Worm (Caenorhabditis elegans): ENCODE measurements around the gene tald-1.
A peak's percentile ranks its signal among the peaks of the same experiment; 100 is the strongest.

tald-1 gene

DNA sequence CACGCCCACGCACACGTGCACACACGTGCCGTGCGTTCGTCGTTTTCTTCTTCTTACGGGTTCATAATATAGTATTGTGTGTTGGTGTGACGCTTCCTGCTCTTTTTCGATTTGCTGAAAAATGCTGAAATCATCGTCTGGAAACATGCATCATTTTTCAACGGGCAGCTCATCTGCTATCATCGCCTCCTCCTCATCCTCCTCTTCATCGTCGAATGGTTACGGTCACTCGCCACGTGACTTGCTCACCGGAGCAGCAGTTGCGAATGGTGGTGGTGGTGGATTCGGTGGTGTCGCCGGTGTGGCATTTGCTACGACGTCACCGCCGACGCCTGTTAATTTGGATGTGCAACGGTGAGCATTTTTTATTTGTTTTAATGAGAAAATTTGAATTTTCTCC is 22.3 kb downstream of the tald-1 start:
- TF ChIP-seq mxl-3 (GFP tag; optimal IDR thresholded peaks at IDR 0.05) (peak; percentile 22), set-16 (GFP tag; IDR thresholded peaks at IDR 0.05) (peak; percentile 38; the same call in 1 of the 2 replicates), dmd-6 (GFP tag; IDR thresholded peaks at IDR 0.05) (0 out of 2 replicates have a peak, but pooled peaks have one; percentile 12), hif-1 (tag; optimal IDR thresholded peaks at IDR 0.05) (peak in 1 of 2 experiments; percentile 9), F26F4.8 (GFP tag; conservative IDR thresholded peaks at IDR 0.05) (0 out of 2 replicates have a peak, but pooled peaks have one; percentile 20), php-3 (GFP tag; IDR thresholded peaks at IDR 0.05) (0 out of 2 replicates have a peak, but pooled peaks have one; percentile 8), unc-62 (GFP tag; optimal IDR thresholded peaks at IDR 0.05 in 1 of 2) (peak in 1 of 2 experiments; percentile 19), unc-62 (tag; optimal IDR thresholded peaks at IDR 0.05) (no peak), hlh-30 (tag; optimal IDR thresholded peaks at IDR 0.05; ENCODE audit: insufficient read depth) (peak; percentile 24), ceh-28 (tag; optimal IDR thresholded peaks at IDR 0.05) (no peak), rbr-2 (tag; optimal IDR thresholded peaks at IDR 0.05) (no peak), hmg-1.1 (GFP tag; IDR thresholded peaks at IDR 0.05) (no peak), Y105C5A.15 (GFP tag; IDR thresholded peaks at IDR 0.05) (0 out of 2 replicates have a peak, but pooled peaks have one; percentile 33)

DNA sequence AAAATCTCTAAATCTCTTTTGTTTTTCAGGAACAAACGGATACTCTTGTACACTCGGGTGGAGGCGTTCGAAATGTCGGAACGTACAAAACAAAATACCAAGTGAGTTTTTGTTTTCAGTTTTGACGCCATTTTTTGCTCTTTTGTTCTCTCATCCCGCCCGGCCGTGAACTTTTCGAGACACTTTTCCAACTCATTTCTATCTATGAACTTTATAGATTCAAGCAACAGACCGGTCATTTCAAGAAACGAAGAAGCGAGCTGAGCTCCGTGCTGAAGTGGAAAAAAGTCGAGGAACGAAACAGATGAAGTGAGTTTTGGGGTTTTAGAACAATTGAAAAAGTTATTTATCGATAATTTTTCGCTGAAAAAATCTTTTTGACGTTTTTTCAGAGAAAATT is 24.1 kb downstream of the tald-1 start:
- TF ChIP-seq ama-1 (optimal IDR thresholded peaks at IDR 0.05) = peak; percentile 53
- no peak for TF ChIP-seq mxl-3 (GFP tag; optimal IDR thresholded peaks at IDR 0.05)
- no peak for TF ChIP-seq attf-4 (tag; optimal IDR thresholded peaks at IDR 0.05)
- TF ChIP-seq ZK337.2 (GFP tag; IDR thresholded peaks at IDR 0.05) = no peak
- no peak for TF ChIP-seq snpc-1.2 (GFP tag; IDR thresholded peaks at IDR 0.05)
- no peak for TF ChIP-seq saeg-2 (GFP tag; IDR thresholded peaks at IDR 0.05)
- TF ChIP-seq aha-1 (tag) = peak; percentile 49

DNA sequence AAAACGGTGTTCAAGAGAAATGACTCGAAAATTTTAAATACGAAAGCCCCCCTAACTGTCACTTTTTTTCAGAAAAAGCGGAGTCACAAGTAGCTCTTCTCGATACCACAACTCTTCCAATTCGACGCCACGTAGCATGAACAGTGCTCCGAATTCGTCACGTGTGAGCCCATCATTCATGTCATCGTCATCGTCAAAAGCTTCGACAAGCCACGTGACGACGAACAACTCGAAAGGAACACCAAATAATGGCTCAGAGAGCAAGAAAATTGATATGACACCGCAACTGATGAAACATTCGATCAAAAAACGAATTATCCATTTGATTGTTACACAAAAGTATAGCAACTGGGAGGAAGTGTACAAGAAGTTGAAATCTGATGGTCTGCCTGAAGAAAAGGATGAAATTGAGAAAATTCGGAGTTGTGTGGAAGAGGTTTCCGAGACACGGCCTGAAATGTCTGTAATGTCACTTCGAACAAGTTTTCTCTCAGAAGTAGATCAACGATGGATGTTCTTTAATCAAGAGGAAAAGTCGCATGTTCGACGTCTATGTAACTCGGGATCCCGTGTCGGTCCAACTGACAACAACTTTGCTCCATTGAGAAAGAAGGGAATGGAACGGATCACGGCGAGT is 25.0 kb downstream of the tald-1 start:
- 0 out of 2 replicates have a peak, but pooled peaks have one; percentile 15 for TF ChIP-seq zfp-3 (GFP tag; conservative IDR thresholded peaks at IDR 0.05)
- no peak for TF ChIP-seq mdl-1 (tag; optimal IDR thresholded peaks at IDR 0.05)
- TF ChIP-seq unc-62 (GFP tag; optimal IDR thresholded peaks at IDR 0.05 in 1 of 2) = peak in 1 of 2 experiments; percentile 95
- TF ChIP-seq unc-62 (tag; optimal IDR thresholded peaks at IDR 0.05) = no peak
- no peak for TF ChIP-seq ztf-11 (tag; optimal IDR thresholded peaks at IDR 0.05)
- peak in 1 of 2 experiments; percentile 5 for TF ChIP-seq hif-1 (tag; optimal IDR thresholded peaks at IDR 0.05)
- TF ChIP-seq aha-1 (tag) = peak; percentile 2
- TF ChIP-seq nhr-11 (tag; optimal IDR thresholded peaks at IDR 0.05) = no peak
- no peak for TF ChIP-seq mes-2 (tag; optimal IDR thresholded peaks at IDR 0.05; ENCODE audit: poor library complexity, severe bottlenecking)
- peak; percentile 1 for TF ChIP-seq ama-1 (optimal IDR thresholded peaks at IDR 0.05)

DNA sequence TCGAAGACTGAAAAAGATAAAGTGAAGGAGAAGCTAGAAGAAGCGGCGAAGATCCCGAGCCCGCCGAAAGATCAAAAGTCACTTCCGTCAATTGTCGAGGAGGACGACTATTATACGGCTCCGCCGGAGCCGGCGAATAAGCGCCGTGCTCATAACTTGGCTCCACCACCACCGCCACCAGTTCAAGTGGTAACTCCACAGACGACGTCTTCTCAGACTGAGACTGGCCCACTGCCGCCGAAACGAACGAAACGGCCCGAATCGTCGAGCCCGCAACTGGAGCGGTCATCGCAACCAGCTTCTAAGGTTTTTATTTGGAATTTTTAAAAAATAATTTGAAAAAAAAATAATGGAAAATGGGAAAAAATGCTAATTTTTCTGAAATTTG is 25.5 kb downstream of the tald-1 start:
- TF ChIP-seq nhr-76 (tag; optimal IDR thresholded peaks at IDR 0.05) (no peak), set-16 (GFP tag; IDR thresholded peaks at IDR 0.05) (peak; percentile 67)

DNA sequence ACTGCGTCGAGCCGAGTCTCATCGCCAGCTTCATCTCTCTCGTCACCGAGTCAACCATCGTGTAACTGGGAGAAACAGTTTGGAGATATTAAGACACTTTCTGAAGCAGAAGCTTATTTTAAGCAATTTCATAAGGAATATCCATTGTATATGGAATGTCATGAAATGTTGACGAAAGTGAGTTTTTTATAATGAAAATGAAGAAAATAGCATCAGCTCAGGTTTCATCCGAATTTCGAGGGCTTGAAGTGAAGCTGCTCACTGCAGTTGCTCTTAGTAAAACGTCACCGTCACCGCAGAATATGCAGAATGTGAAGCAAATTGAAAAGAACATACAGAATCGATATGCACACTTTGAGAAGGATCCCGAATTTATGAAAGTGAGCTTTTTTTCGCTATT is 26.7 kb downstream of the tald-1 start:
- no peak for TF ChIP-seq nhr-28 (tag; optimal IDR thresholded peaks at IDR 0.05)
- peak; percentile 18 for TF ChIP-seq gei-8 (GFP tag; optimal IDR thresholded peaks at IDR 0.05)
- peak in 1 of 2 experiments; percentile 84 for TF ChIP-seq unc-62 (GFP tag; optimal IDR thresholded peaks at IDR 0.05 in 1 of 2)
- TF ChIP-seq unc-62 (tag; optimal IDR thresholded peaks at IDR 0.05) = no peak
- no peak for TF ChIP-seq ceh-82 (tag; optimal IDR thresholded peaks at IDR 0.05)
- peak; percentile 86 for TF ChIP-seq aha-1 (tag)
- no peak for TF ChIP-seq egl-27 (tag; optimal IDR thresholded peaks at IDR 0.05)
- peak; percentile 10 for TF ChIP-seq sdz-12 (GFP tag; optimal IDR thresholded peaks at IDR 0.05)

DNA sequence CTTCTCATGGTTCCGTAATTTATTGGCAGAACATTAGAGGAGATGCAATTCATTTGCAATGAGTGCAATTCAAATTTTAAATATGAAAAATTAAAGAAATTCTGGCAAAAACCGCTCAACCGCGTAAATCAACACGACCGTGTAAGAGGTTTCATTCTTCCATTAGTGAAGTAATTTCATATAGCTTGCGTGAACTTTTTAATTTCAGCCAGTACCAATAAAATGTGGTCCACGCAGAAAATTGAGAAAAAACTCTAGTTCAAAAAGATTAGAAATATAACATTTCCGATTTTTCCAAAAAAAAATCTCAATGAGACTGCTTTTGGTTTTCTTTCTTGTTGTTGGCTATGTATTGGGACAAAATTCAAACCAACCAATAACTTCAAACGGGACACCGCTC is 35.6 kb downstream of the tald-1 start, which contains the start of gene clec-175:
Gene clec-175, plus strand, starts transcription at position 301 of the 400 bp plus-strand sequence.
- TF ChIP-seq set-16 (GFP tag; IDR thresholded peaks at IDR 0.05) (no peak), F37D6.2 (tag; optimal IDR thresholded peaks at IDR 0.05) (no peak), gei-8 (GFP tag; optimal IDR thresholded peaks at IDR 0.05) (no peak)
